Worm (Caenorhabditis elegans) whole organism, L4 larva: ENCODE data around the gene sri-29.

Source experiments
- F26F4.8 ChIP-seq: fragments of 200-800 bp; sonication (Bioruptor generic); conservative IDR thresholded peaks from 2 replicates; pipeline ENCODE4 v1.3.6; 2022; ENCODE audit warnings: missing genetic modification characterization, missing compliant biosample characterization
- ama-1 ChIP-seq: fragments of 150-350 bp; optimal IDR thresholded peaks from 2 replicates; lab custom pipeline; 2014; ENCODE audit warnings: inconsistent platforms, mixed read lengths
- egl-27 ChIP-seq: sonication (generic microtip); optimal IDR thresholded peaks from 3 replicates; lab custom pipeline; 2017; ENCODE audit warnings: missing biosample characterization, missing genetic modification reagents, missing genetic modification characterization
- lir-3 ChIP-seq: sonication (generic microtip); optimal IDR thresholded peaks from 2 replicates; lab custom pipeline; 2016; ENCODE audit warnings: mild to moderate bottlenecking, missing genetic modification characterization, missing compliant biosample characterization
- mdl-1 ChIP-seq, 2 experiments: fragments of 150-350 bp in 1 of 2; sonication (generic microtip) in 1 of 2; optimal IDR thresholded peaks; 2 replicates each; lab custom pipeline; 2014 to 2017; ENCODE audit warnings: missing biosample characterization in 2 of 2, missing genetic modification characterization in 2 of 2
- nhr-10 ChIP-seq: fragments of 150-350 bp; optimal IDR thresholded peaks from 2 replicates; lab custom pipeline; 2014; ENCODE audit warnings: missing biosample characterization, missing genetic modification characterization
- nhr-102 ChIP-seq: sonication (generic microtip); optimal IDR thresholded peaks from 2 replicates; lab custom pipeline; 2016; ENCODE audit warnings: mild to moderate bottlenecking, missing genetic modification characterization, moderate library complexity, missing compliant biosample characterization

ce11 chrII:3054622-3055021 is 10.5 kb downstream of the sri-29 start:
- no peak for TF ChIP-seq lir-3 (tag; lab: Kevin White, UChicago)
- TF ChIP-seq egl-27 (tag; lab: Kevin White, UChicago): no peak
- no peak for TF ChIP-seq F26F4.8 (GFP tag; lab: Robert Waterston, UW)
- TF ChIP-seq nhr-102 (tag; lab: Kevin White, UChicago): no peak
- no peak for TF ChIP-seq nhr-10
- no peak for TF ChIP-seq mdl-1 (tag; optimal IDR thresholded peaks at IDR 0.05; lab: Kevin White, UChicago)
- TF ChIP-seq ama-1: no peak
